Worm (Caenorhabditis elegans) whole organism, midembryonic: Measurements from ENCODE around the gene M01H9.5.

ENCODE experiments used
- T22C8.4 ChIP-seq: fragments of 200-800 bp; sonication (Bioruptor generic); IDR thresholded peaks from 2 replicates; pipeline ENCODE4 v1.3.6; 2022; ENCODE audit warnings: missing genetic modification characterization, missing compliant biosample characterization
- cog-1 ChIP-seq: sonication (generic microtip); optimal IDR thresholded peaks from 2 replicates; lab custom pipeline; 2016; ENCODE audit warnings: missing genetic modification characterization, missing compliant biosample characterization
- flt-1 ChIP-seq: fragments of 200-800 bp; sonication (Bioruptor generic); IDR thresholded peaks from 2 replicates; pipeline ENCODE4 v1.3.6; 2022; ENCODE audit warnings: missing genetic modification characterization, missing compliant biosample characterization
- klf-2 ChIP-seq: fragments of 200-800 bp; sonication (Bioruptor generic); conservative IDR thresholded peaks from 2 replicates; pipeline ENCODE4 v1.3.6; 2022; ENCODE audit warnings: missing genetic modification reagents, missing genetic modification characterization, missing compliant biosample characterization
- med-1 ChIP-seq: sonication (generic microtip); optimal IDR thresholded peaks from 2 replicates; lab custom pipeline; 2017; ENCODE audit warnings: missing genetic modification characterization, mild to moderate bottlenecking, missing compliant biosample characterization, antibody characterized with exemption, missing genetic modification reagents; ENCODE audit not compliant: insufficient read depth
- ref-1 ChIP-seq: fragments of 200-800 bp; sonication (Bioruptor generic); conservative IDR thresholded peaks from 2 replicates; pipeline ENCODE4 v1.3.6; 2022; ENCODE audit warnings: missing genetic modification reagents, missing genetic modification characterization, missing compliant biosample characterization
- tab-1 ChIP-seq: fragments of 200-800 bp; sonication (Bioruptor generic); IDR thresholded peaks from 2 replicates; pipeline ENCODE4 v1.3.6; 2022; ENCODE audit warnings: missing genetic modification characterization, missing compliant biosample characterization
- ztf-23 ChIP-seq: fragments of 200-800 bp; sonication (Bioruptor generic); IDR thresholded peaks from 2 replicates; pipeline ENCODE4 v1.3.6; 2022; ENCODE audit warnings: missing genetic modification reagents, missing genetic modification characterization, missing compliant biosample characterization
- ztf-29 ChIP-seq: fragments of 200-800 bp; sonication (Bioruptor generic); IDR thresholded peaks from 2 replicates; pipeline ENCODE4 v1.3.6; 2022; ENCODE audit warnings: missing genetic modification reagents, missing genetic modification characterization, missing compliant biosample characterization

- no peak for TF ChIP-seq tab-1 (GFP tag; lab: Robert Waterston, UW)
- TF ChIP-seq med-1 (GFP tag; lab: Kevin White, UChicago) = no peak
- no peak for TF ChIP-seq T22C8.4 (GFP tag; lab: Robert Waterston, UW)
- TF ChIP-seq cog-1 (tag; lab: Kevin White, UChicago) = no peak
- no peak for TF ChIP-seq flt-1 (GFP tag; lab: Robert Waterston, UW)
- no peak for TF ChIP-seq ztf-23 (GFP tag; lab: Robert Waterston, UW)
- TF ChIP-seq ref-1 = no peak
- TF ChIP-seq ztf-29 (GFP tag; lab: Robert Waterston, UW) = no peak
- no peak for TF ChIP-seq klf-2
These were observed 30.7 kb upstream of the M01H9.5 start, which contains the start of the genes R08C7.8 and R08C7.4 for ce11 chrIV:4434441-4435084.
